Worm (Caenorhabditis elegans) whole organism, L3 larva: ENCODE results near the gene srx-22.
A peak's percentile ranks its signal among the peaks of the same experiment; 100 is the strongest.

Experiments used
- ZK546.5 ChIP-seq: sonication (generic microtip); optimal IDR thresholded peaks from 2 replicates; lab custom pipeline; 2017; ENCODE audit warnings: missing biosample characterization, missing genetic modification characterization
- aly-2 ChIP-seq: fragments of 150-350 bp; optimal IDR thresholded peaks from 2 replicates; lab custom pipeline; 2014; ENCODE audit warnings: missing biosample characterization, missing genetic modification characterization
- ceh-16 ChIP-seq: sonication (generic microtip); optimal IDR thresholded peaks from 2 replicates; lab custom pipeline; 2017; ENCODE audit warnings: missing biosample characterization, missing genetic modification characterization
- ceh-28 ChIP-seq: fragments of 150-350 bp; optimal IDR thresholded peaks from 2 replicates; lab custom pipeline; 2014; ENCODE audit warnings: missing biosample characterization, missing genetic modification reagents, missing genetic modification characterization
- ceh-82 ChIP-seq: fragments of 150-350 bp; optimal IDR thresholded peaks from 2 replicates; lab custom pipeline; 2014; ENCODE audit warnings: missing biosample characterization, missing genetic modification characterization
- ceh-9 ChIP-seq: sonication (generic microtip); optimal IDR thresholded peaks from 2 replicates; lab custom pipeline; 2018; ENCODE audit warnings: missing biosample characterization, missing genetic modification characterization
- daf-12 ChIP-seq: fragments of 150-350 bp; optimal IDR thresholded peaks from 2 replicates; lab custom pipeline; 2014; ENCODE audit warnings: missing biosample characterization, missing genetic modification reagents, missing genetic modification characterization
- egl-27 ChIP-seq: sonication (generic microtip); optimal IDR thresholded peaks from 4 replicates; lab custom pipeline; 2017; ENCODE audit warnings: missing biosample characterization, missing genetic modification reagents, missing genetic modification characterization
- egl-5 ChIP-seq: fragments of 150-350 bp; optimal IDR thresholded peaks from 2 replicates; lab custom pipeline; 2017; ENCODE audit warnings: missing biosample characterization, missing genetic modification reagents, missing genetic modification characterization, inconsistent platforms
- elt-1 ChIP-seq: fragments of 150-350 bp; optimal IDR thresholded peaks from 2 replicates; lab custom pipeline; 2014; ENCODE audit warnings: missing biosample characterization, missing genetic modification characterization
- elt-2 ChIP-seq: sonication (generic microtip); optimal IDR thresholded peaks from 2 replicates; lab custom pipeline; 2016; ENCODE audit warnings: missing genetic modification reagents, mild to moderate bottlenecking, missing genetic modification characterization, missing compliant biosample characterization
- elt-3 ChIP-seq, 3 experiments: fragments of 150-350 bp in 1 of 3; sonication (generic microtip) in 2 of 3; optimal IDR thresholded peaks; 2 replicates in 2 of 3; 4 replicates in 1 of 3; lab custom pipeline; 2014 to 2017; ENCODE audit warnings: missing biosample characterization in 3 of 3, missing genetic modification characterization in 3 of 3
- eor-1 ChIP-seq, 2 experiments: fragments of 150-350 bp; optimal IDR thresholded peaks; 2 replicates each; lab custom pipeline; 2014 to 2018; ENCODE audit warnings: missing biosample characterization in 2 of 2, missing genetic modification characterization in 2 of 2
- fkh-10 ChIP-seq: sonication (generic microtip); optimal IDR thresholded peaks from 2 replicates; lab custom pipeline; 2017; ENCODE audit warnings: missing biosample characterization, missing genetic modification reagents, missing genetic modification characterization
- fkh-2 ChIP-seq: fragments of 150-350 bp; optimal IDR thresholded peaks from 2 replicates; lab custom pipeline; 2014; ENCODE audit warnings: missing biosample characterization, missing genetic modification reagents, missing genetic modification characterization
- fos-1 ChIP-seq: fragments of 150-350 bp; optimal IDR thresholded peaks from 2 replicates; lab custom pipeline; 2014; ENCODE audit warnings: missing biosample characterization, missing genetic modification characterization
- hmg-11 ChIP-seq: sonication (generic microtip); optimal IDR thresholded peaks from 2 replicates; lab custom pipeline; 2016; ENCODE audit warnings: missing genetic modification characterization, missing compliant biosample characterization
- jun-1 ChIP-seq: fragments of 150-350 bp; optimal IDR thresholded peaks from 2 replicates; lab custom pipeline; 2014; ENCODE audit warnings: missing biosample characterization, missing genetic modification reagents, missing genetic modification characterization
- lin-39 ChIP-seq: fragments of 150-350 bp; optimal IDR thresholded peaks from 2 replicates; lab custom pipeline; 2018; ENCODE audit warnings: missing biosample characterization, missing genetic modification reagents, missing genetic modification characterization
- lsy-12 ChIP-seq: sonication (generic microtip); optimal IDR thresholded peaks from 2 replicates; lab custom pipeline; 2016; ENCODE audit warnings: mild to moderate bottlenecking, missing genetic modification characterization, missing compliant biosample characterization
- mdl-1 ChIP-seq: fragments of 150-350 bp; optimal IDR thresholded peaks from 2 replicates; lab custom pipeline; 2014; ENCODE audit warnings: missing biosample characterization, missing genetic modification characterization
- mml-1 ChIP-seq: fragments of 150-350 bp; sonication (generic microtip); optimal IDR thresholded peaks from 3 replicates; lab custom pipeline; 2014; ENCODE audit warnings: missing biosample characterization, missing genetic modification characterization
- nfya-1 ChIP-seq: sonication (generic microtip); optimal IDR thresholded peaks from 2 replicates; lab custom pipeline; 2017; ENCODE audit warnings: missing genetic modification characterization, mild to moderate bottlenecking, missing compliant biosample characterization, antibody characterized with exemption, moderate library complexity; ENCODE audit not compliant: insufficient read depth
- nhr-11 ChIP-seq: fragments of 150-350 bp; optimal IDR thresholded peaks from 2 replicates; lab custom pipeline; 2014; ENCODE audit warnings: missing biosample characterization, missing genetic modification characterization
- nhr-12 ChIP-seq: fragments of 150-350 bp; optimal IDR thresholded peaks from 2 replicates; lab custom pipeline; 2014; ENCODE audit warnings: missing biosample characterization, missing genetic modification characterization
- nhr-23 ChIP-seq: fragments of 150-350 bp; optimal IDR thresholded peaks from 2 replicates; lab custom pipeline; 2014; ENCODE audit warnings: missing biosample characterization, missing genetic modification reagents, missing genetic modification characterization
- nhr-237 ChIP-seq: fragments of 150-350 bp; optimal IDR thresholded peaks from 2 replicates; lab custom pipeline; 2014; ENCODE audit warnings: missing biosample characterization, missing genetic modification characterization
- nhr-25 ChIP-seq: sonication (generic microtip); optimal IDR thresholded peaks from 2 replicates; lab custom pipeline; 2017; ENCODE audit warnings: missing biosample characterization, missing genetic modification characterization
- nhr-28 ChIP-seq: fragments of 150-350 bp; optimal IDR thresholded peaks from 2 replicates; lab custom pipeline; 2014; ENCODE audit warnings: missing biosample characterization, missing genetic modification characterization
- nhr-43 ChIP-seq: sonication (generic microtip); optimal IDR thresholded peaks from 2 replicates; lab custom pipeline; 2016; ENCODE audit warnings: mild to moderate bottlenecking, missing genetic modification characterization, missing compliant biosample characterization; ENCODE audit not compliant: poor library complexity, severe bottlenecking
- nhr-67 ChIP-seq: fragments of 150-350 bp; optimal IDR thresholded peaks from 2 replicates; lab custom pipeline; 2014; ENCODE audit warnings: missing biosample characterization, missing genetic modification characterization
- nhr-76 ChIP-seq: fragments of 150-350 bp; sonication (generic microtip); optimal IDR thresholded peaks from 5 replicates; lab custom pipeline; 2014; ENCODE audit warnings: missing biosample characterization, missing genetic modification characterization
- nhr-77 ChIP-seq: fragments of 150-350 bp; optimal IDR thresholded peaks from 2 replicates; lab custom pipeline; 2014; ENCODE audit warnings: missing biosample characterization, missing genetic modification characterization
- pha-4 ChIP-seq: fragments of 150-350 bp; optimal IDR thresholded peaks from 2 replicates; lab custom pipeline; 2014; ENCODE audit warnings: missing biosample characterization, missing genetic modification reagents, missing genetic modification characterization
- pqm-1 ChIP-seq: fragments of 150-350 bp; optimal IDR thresholded peaks from 2 replicates; lab custom pipeline; 2017; ENCODE audit warnings: missing biosample characterization, missing genetic modification characterization, inconsistent platforms
- skn-1 ChIP-seq: fragments of 150-350 bp; optimal IDR thresholded peaks from 2 replicates; lab custom pipeline; 2014; ENCODE audit warnings: missing biosample characterization, missing genetic modification characterization
- snpc-4 ChIP-seq: fragments of 150-350 bp; optimal IDR thresholded peaks from 2 replicates; lab custom pipeline; 2014; ENCODE audit warnings: missing biosample characterization, missing genetic modification characterization
- tbx-2 ChIP-seq: sonication (generic microtip); optimal IDR thresholded peaks from 2 replicates; lab custom pipeline; 2016; ENCODE audit warnings: mild to moderate bottlenecking, missing genetic modification characterization, missing compliant biosample characterization
- unc-39 ChIP-seq: sonication (generic microtip); optimal IDR thresholded peaks from 4 replicates; lab custom pipeline; 2017; ENCODE audit warnings: missing biosample characterization, missing genetic modification characterization
- unc-62 ChIP-seq: fragments of 150-350 bp; sonication (generic microtip); optimal IDR thresholded peaks from 4 replicates; lab custom pipeline; 2014; ENCODE audit warnings: missing biosample characterization, missing genetic modification reagents, missing genetic modification characterization
- zag-1 ChIP-seq: fragments of 150-350 bp; optimal IDR thresholded peaks from 2 replicates; lab custom pipeline; 2014; ENCODE audit warnings: missing biosample characterization, missing genetic modification characterization
- ztf-11 ChIP-seq: fragments of 150-350 bp; optimal IDR thresholded peaks from 2 replicates; lab custom pipeline; 2014; ENCODE audit warnings: missing biosample characterization, missing genetic modification characterization
- ztf-4 ChIP-seq: fragments of 150-350 bp; optimal IDR thresholded peaks from 2 replicates; lab custom pipeline; 2014; ENCODE audit warnings: missing biosample characterization, missing genetic modification characterization

srx-22 gene

ce11 chrV:712882-713281 is 33.1 kb downstream of the srx-22 start, which contains the start of gene cyp-33C11:
cyp-33C11 (minus strand) TSS chrV:712982.
- TF ChIP-seq ztf-11 (tag; lab: Kevin White, UChicago) (no peak), unc-62 (GFP tag; lab: Kevin White, UChicago) (no peak), nhr-23 (tag; lab: Kevin White, UChicago) (no peak), jun-1 (tag; lab: Kevin White, UChicago) (no peak), fkh-2 (tag; lab: Kevin White, UChicago) (no peak), tbx-2 (tag; lab: Kevin White, UChicago) (no peak), ceh-28 (tag; lab: Kevin White, UChicago) (no peak), pha-4 (tag; lab: Kevin White, UChicago) (no peak), elt-2 (tag; lab: Kevin White, UChicago) (no peak), nhr-11 (tag; lab: Kevin White, UChicago) (no peak), egl-27 (no peak), mml-1 (tag; lab: Kevin White, UChicago) (no peak)

- TF ChIP-seq nfya-1 (tag; lab: Kevin White, UChicago) (no peak), nhr-76 (tag; lab: Kevin White, UChicago) (no peak), pha-4 (tag; lab: Kevin White, UChicago) (no peak), nhr-28 (no peak), hmg-11 (no peak), daf-12 (tag; lab: Kevin White, UChicago) (no peak), ceh-9 (tag; lab: Kevin White, UChicago) (no peak), fos-1 (tag; lab: Kevin White, UChicago) (no peak), jun-1 (tag; lab: Kevin White, UChicago) (no peak), nhr-12 (tag; lab: Kevin White, UChicago) (no peak), mdl-1 (tag; lab: Kevin White, UChicago) (no peak)
These were observed 40.0 kb downstream of the srx-22 start, which contains the start of gene srbc-40 for ce11 chrV:719731-720130. srbc-40 (minus strand) TSS chrV:719831.

- TF ChIP-seq fos-1 (tag; lab: Kevin White, UChicago) (no peak), egl-27 (no peak), ztf-4 (tag; lab: Kevin White, UChicago) (no peak), lin-39 (tag; lab: Kevin White, UChicago) (no peak), nhr-67 (tag; lab: Kevin White, UChicago) (no peak), zag-1 (tag; lab: Kevin White, UChicago) (no peak), hmg-11 (no peak), jun-1 (tag; lab: Kevin White, UChicago) (no peak), ztf-11 (tag; lab: Kevin White, UChicago) (no peak), nhr-25 (no peak), ceh-9 (tag; lab: Kevin White, UChicago) (no peak), nhr-77 (tag; lab: Kevin White, UChicago) (no peak), aly-2 (tag; lab: Kevin White, UChicago) (no peak)
These were observed 43.1 kb downstream of the srx-22 start for ce11 chrV:722889-723288.

ce11 chrV:723895-724352 is 44.2 kb downstream of the srx-22 start, which contains the start of gene fbxb-72:
fbxb-72 (minus strand) TSS chrV:723952.
- no peak for TF ChIP-seq zag-1 (tag; lab: Kevin White, UChicago)
- peak; percentile 2 for TF ChIP-seq nhr-11 (tag; lab: Kevin White, UChicago)
- TF ChIP-seq jun-1 (tag; lab: Kevin White, UChicago) = peak; percentile 59
- TF ChIP-seq mdl-1 (tag; lab: Kevin White, UChicago) = no peak
- TF ChIP-seq pqm-1 (tag; lab: Kevin White, UChicago) = peak; percentile 94
- peak; percentile 37 for TF ChIP-seq lin-39 (tag; lab: Kevin White, UChicago)
- TF ChIP-seq eor-1 (tag; optimal IDR thresholded peaks at IDR 0.05; lab: Kevin White, UChicago) = no peak
- no peak for TF ChIP-seq ceh-82 (tag; lab: Kevin White, UChicago)
- TF ChIP-seq snpc-4 (tag; lab: Kevin White, UChicago) = no peak
- no peak for TF ChIP-seq daf-12 (tag; lab: Kevin White, UChicago)
- no peak for TF ChIP-seq unc-39
- no peak for TF ChIP-seq ceh-16
- TF ChIP-seq ceh-9 (tag; lab: Kevin White, UChicago) = no peak
- no peak for TF ChIP-seq nhr-237 (tag; lab: Kevin White, UChicago)
- TF ChIP-seq unc-62 (GFP tag; lab: Kevin White, UChicago) = no peak
- no peak for TF ChIP-seq hmg-11
- peak; percentile 93 for TF ChIP-seq aly-2 (tag; lab: Kevin White, UChicago)
- no peak for TF ChIP-seq fkh-2 (tag; lab: Kevin White, UChicago)
- TF ChIP-seq fkh-10 (GFP tag; lab: Kevin White, UChicago) = no peak
- peak; percentile 66 for TF ChIP-seq ztf-4 (tag; lab: Kevin White, UChicago)
- TF ChIP-seq nhr-67 (tag; lab: Kevin White, UChicago) = peak; percentile 14
- TF ChIP-seq tbx-2 (tag; lab: Kevin White, UChicago) = peak; percentile 85
- TF ChIP-seq ceh-28 (tag; lab: Kevin White, UChicago) = no peak
- TF ChIP-seq ztf-11 (tag; lab: Kevin White, UChicago) = no peak
- peak; percentile 76 for TF ChIP-seq elt-2 (tag; lab: Kevin White, UChicago)
- no peak for TF ChIP-seq egl-27
- no peak for TF ChIP-seq egl-5 (tag; lab: Kevin White, UChicago)
- TF ChIP-seq elt-1 (tag; lab: Kevin White, UChicago) = no peak
- peak; percentile 43 for TF ChIP-seq nhr-76 (tag; lab: Kevin White, UChicago)
- TF ChIP-seq ZK546.5 = no peak
- peak; percentile 78 for TF ChIP-seq nhr-23 (tag; lab: Kevin White, UChicago)
- TF ChIP-seq lsy-12 (tag; lab: Kevin White, UChicago) = peak; percentile 49
- TF ChIP-seq nhr-25 = peak; percentile 3
- TF ChIP-seq elt-3 (tag; optimal IDR thresholded peaks at IDR 0.05; lab: Kevin White, UChicago) = peak in 1 of 3 experiments; percentile 4
- TF ChIP-seq skn-1 (tag; lab: Kevin White, UChicago) = peak; percentile 94
- TF ChIP-seq nhr-43 (tag; lab: Kevin White, UChicago) = peak; percentile 97
